Fruit fly (Drosophila melanogaster): ENCODE measurements around the gene CG14562.

DNA sequence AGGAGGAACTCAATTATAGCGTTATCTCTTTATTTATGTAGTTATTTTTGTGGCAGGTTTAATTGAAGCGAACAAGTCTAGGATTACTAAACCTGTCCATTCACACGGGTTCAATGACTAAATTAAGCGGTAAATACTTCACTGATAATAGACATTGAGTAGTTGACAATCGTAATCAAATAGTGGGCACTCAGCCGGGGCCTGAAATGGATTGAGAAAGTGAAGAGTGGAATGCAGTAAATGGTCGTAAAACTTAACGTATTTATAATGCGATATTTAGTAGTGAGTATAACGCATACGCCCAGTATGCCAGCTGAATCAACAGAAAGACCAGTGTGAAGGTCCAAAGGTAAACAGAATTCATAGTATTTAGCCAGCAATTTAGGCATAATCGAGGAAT is 5.9 kb upstream of the CG14562 start:
- TF ChIP-seq odd (GFP tag; optimal IDR thresholded peaks at IDR 0.05), result no peak
- no peak for TF ChIP-seq Xrp1 (GFP tag; IDR thresholded peaks at IDR 0.05)
- no peak for TF ChIP-seq ara (GFP tag; IDR thresholded peaks at IDR 0.05)
- no peak for TF ChIP-seq zen (tag; optimal IDR thresholded peaks at IDR 0.05)
- TF ChIP-seq Drgx (GFP tag; IDR thresholded peaks at IDR 0.05), result no peak
- no peak for TF ChIP-seq CG3995 (GFP tag; optimal IDR thresholded peaks at IDR 0.05)
- no peak for TF ChIP-seq CG8478 (optimal IDR thresholded peaks at IDR 0.05)
- no peak for TF ChIP-seq CG30403 (GFP tag; optimal IDR thresholded peaks at IDR 0.05)
- no peak for TF ChIP-seq MESR4 (GFP tag; optimal IDR thresholded peaks at IDR 0.05)
- TF ChIP-seq CG8290 (GFP tag; optimal IDR thresholded peaks at IDR 0.05), result no peak
- no peak for TF ChIP-seq CG8290 (tag; optimal IDR thresholded peaks at IDR 0.05)
- TF ChIP-seq Ets65A (GFP tag), result no peak
- TF ChIP-seq Hand (GFP tag; optimal IDR thresholded peaks at IDR 0.05), result no peak
- TF ChIP-seq CG4360 (GFP tag; IDR thresholded peaks at IDR 0.05), result no peak
- no peak for TF ChIP-seq en (GFP tag; optimal IDR thresholded peaks at IDR 0.05)

Data from whole organism, embryonic.